Worm (Caenorhabditis elegans): ENCODE data around the gene mma-1.

ce11 chrV:12611029-12611428 lies 14.9 kb upstream of the mma-1 start, which contains the start of gene cubn-1:
- TF ChIP-seq med-1 (GFP tag; optimal IDR thresholded peaks at IDR 0.05; ENCODE audit: insufficient read depth) = no peak
- no peak for TF ChIP-seq cog-1 (tag; optimal IDR thresholded peaks at IDR 0.05)
- TF ChIP-seq ztf-29 (GFP tag; IDR thresholded peaks at IDR 0.05) = no peak
- no peak for TF ChIP-seq tab-1 (GFP tag; IDR thresholded peaks at IDR 0.05)
- TF ChIP-seq klf-2 (GFP tag; conservative IDR thresholded peaks at IDR 0.05) = no peak
- TF ChIP-seq T22C8.4 (GFP tag; IDR thresholded peaks at IDR 0.05) = no peak
- no peak for TF ChIP-seq flt-1 (GFP tag; IDR thresholded peaks at IDR 0.05)
